Fruit fly (Drosophila melanogaster): Measurements from ENCODE around the gene CG3610.
A peak's percentile ranks its signal among the peaks of the same experiment; 100 is the strongest.

CG3610 gene

DNA sequence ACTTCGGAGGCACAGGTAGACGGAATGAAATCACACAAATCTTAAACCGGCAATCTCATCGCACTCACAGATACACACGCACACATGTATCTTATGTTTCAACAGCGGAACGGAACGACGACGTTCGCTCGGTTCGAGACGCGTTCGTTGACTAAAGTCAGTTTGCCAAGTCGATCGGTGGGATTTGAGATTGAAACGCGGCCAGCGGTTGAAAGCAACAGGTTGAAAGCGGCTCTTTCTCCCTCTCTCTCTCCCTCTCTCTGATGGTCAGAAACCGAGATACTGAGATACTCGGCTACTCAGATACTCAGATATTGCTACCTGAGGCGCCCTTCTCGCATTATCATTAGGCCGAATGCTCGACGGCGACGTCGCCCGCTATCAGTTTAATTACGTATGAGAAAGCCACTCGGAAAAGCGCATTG lies 8.9 kb downstream of the CG3610 start (continued):
- TF ChIP-seq CG17361 (GFP tag; IDR thresholded peaks at IDR 0.05) (no peak), MBD-R2 (GFP tag; IDR thresholded peaks at IDR 0.05) (0 out of 2 replicates have a peak, but pooled peaks have one; percentile 38), CG34376 (GFP tag; optimal IDR thresholded peaks at IDR 0.05) (peak; percentile 74), CG17568 (GFP tag; optimal IDR thresholded peaks at IDR 0.05) (peak; percentile 63), Xrp1 (GFP tag; IDR thresholded peaks at IDR 0.05) (peak; percentile 42; the same call in 1 of the 2 replicates), lab (GFP tag; optimal IDR thresholded peaks at IDR 0.05) (peak; percentile 87), Myb (GFP tag; optimal IDR thresholded peaks at IDR 0.05) (peak; percentile 20), Atf6 (GFP tag; IDR thresholded peaks at IDR 0.05) (peak; percentile 50; the same call in 1 of the 2 replicates), CG11398 (GFP tag; optimal IDR thresholded peaks at IDR 0.05) (no peak), CG3281 (GFP tag; optimal IDR thresholded peaks at IDR 0.05) (peak; percentile 82), CG33213 (GFP tag; optimal IDR thresholded peaks at IDR 0.05) (peak; percentile 12), CG2199 (GFP tag; IDR thresholded peaks at IDR 0.05) (peak; percentile 92; the same call in 1 of the 3 replicates), CG10543 (GFP tag; optimal IDR thresholded peaks at IDR 0.05) (peak; percentile 79), CG31224 (GFP tag; IDR thresholded peaks at IDR 0.05) (no peak), CG10274 (GFP tag; optimal IDR thresholded peaks at IDR 0.05) (no peak), CG3838 (GFP tag; optimal IDR thresholded peaks at IDR 0.05) (no peak), crc (GFP tag; optimal IDR thresholded peaks at IDR 0.05) (no peak), CG17829 (tag; optimal IDR thresholded peaks at IDR 0.05) (peak; percentile 38), Eip74EF (GFP tag; optimal IDR thresholded peaks at IDR 0.05) (no peak), Tbp (GFP tag; optimal IDR thresholded peaks at IDR 0.05) (no peak), luna (GFP tag; optimal IDR thresholded peaks at IDR 0.05) (peak; percentile 24), CG1832 (GFP tag; optimal IDR thresholded peaks at IDR 0.05) (peak; percentile 53), cwo (GFP tag; optimal IDR thresholded peaks at IDR 0.05) (peak; percentile 36), hth (optimal IDR thresholded peaks at IDR 0.05) (no peak), bsh (GFP tag; optimal IDR thresholded peaks at IDR 0.05) (peak in 1 of 2 experiments; percentile 42), CrebB (tag; optimal IDR thresholded peaks at IDR 0.05) (peak; percentile 80), lov (optimal IDR thresholded peaks at IDR 0.05) (no peak), lov (GFP tag; IDR thresholded peaks at IDR 0.05) (no peak), Opbp (GFP tag; IDR thresholded peaks at IDR 0.05; ENCODE audit: partially characterized antibody) (peak; percentile 41; the same call in 2 of the 3 replicates), vnd (GFP tag; IDR thresholded peaks at IDR 0.05; ENCODE audit: partially characterized antibody) (no peak), nom (GFP tag; optimal IDR thresholded peaks at IDR 0.05) (peak; percentile 75), CG17385 (GFP tag; optimal IDR thresholded peaks at IDR 0.05) (peak; percentile 68), Xbp1 (GFP tag; optimal IDR thresholded peaks at IDR 0.05) (no peak), CG10654 (GFP tag; optimal IDR thresholded peaks at IDR 0.05) (no peak), CG12219 (GFP tag; optimal IDR thresholded peaks at IDR 0.05) (peak; percentile 67), CG14014 (GFP tag; IDR thresholded peaks at IDR 0.05) (peak; percentile 33; the same call in 1 of the 2 replicates), CG12071 (GFP tag; optimal IDR thresholded peaks at IDR 0.05) (peak; percentile 65), CG9215 (GFP tag; IDR thresholded peaks at IDR 0.05) (no peak), Bdp1 (GFP tag; optimal IDR thresholded peaks at IDR 0.05) (no peak), Atf3 (GFP tag; optimal IDR thresholded peaks at IDR 0.05) (no peak), pros (GFP tag; optimal IDR thresholded peaks at IDR 0.05) (peak; percentile 51), sug (tag; optimal IDR thresholded peaks at IDR 0.05) (peak; percentile 38), CG11696 (GFP tag; IDR thresholded peaks at IDR 0.05) (no peak), CG9932 (GFP tag; IDR thresholded peaks at IDR 0.05) (peak; percentile 54), chn (GFP tag; optimal IDR thresholded peaks at IDR 0.05) (peak; percentile 3), kni (GFP tag; optimal IDR thresholded peaks at IDR 0.05) (peak; percentile 80), Pdp1 (GFP tag; optimal IDR thresholded peaks at IDR 0.05) (peak in 1 of 2 experiments; percentile 35), CG9609 (GFP tag; optimal IDR thresholded peaks at IDR 0.05) (no peak), BEAF-32 (GFP tag; optimal IDR thresholded peaks at IDR 0.05) (no peak), CG6854 (GFP tag; optimal IDR thresholded peaks at IDR 0.05) (peak; percentile 79)
